Fruit fly (Drosophila melanogaster): Measurements from ENCODE around the gene CG32037.

DNA sequence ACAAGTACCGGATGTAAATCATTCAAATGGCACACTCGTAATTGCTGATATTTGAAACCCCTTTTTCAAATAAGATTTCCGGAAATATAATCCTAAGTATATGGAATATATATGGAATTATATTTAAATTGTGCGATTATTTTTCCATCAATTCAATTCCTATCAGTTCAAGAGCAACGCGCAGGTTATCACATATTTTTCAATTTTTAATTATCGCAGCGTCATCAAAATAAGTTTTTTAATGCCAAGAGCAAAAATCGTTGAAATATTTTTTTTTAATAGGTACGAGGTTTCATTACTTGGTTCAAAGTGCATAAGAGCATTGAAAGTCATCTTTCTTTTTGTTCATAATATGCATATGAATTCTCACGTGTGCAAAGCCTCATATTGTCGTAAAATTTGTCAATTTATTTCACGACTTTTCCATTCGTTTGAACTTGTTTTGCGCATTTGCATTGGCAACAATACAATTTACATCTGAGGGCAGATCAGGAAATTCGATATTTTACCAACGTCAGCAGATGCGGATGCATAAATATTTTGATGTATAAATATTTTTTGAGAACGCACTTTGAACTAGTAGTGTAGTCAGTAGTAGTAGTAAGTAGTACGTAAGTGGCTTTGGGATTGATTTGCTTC, 6.1 kb upstream of the CG32037 start:
- no peak for TF ChIP-seq Myc (optimal IDR thresholded peaks at IDR 0.05)
- TF ChIP-seq psq (optimal IDR thresholded peaks at IDR 0.05) = no peak
- no peak for TF ChIP-seq Sin3A (optimal IDR thresholded peaks at IDR 0.05)
